Worm (Caenorhabditis elegans): Measurements from ENCODE around the gene chil-27.

- TF ChIP-seq tbx-2 (tag; optimal IDR thresholded peaks at IDR 0.05) = no peak
- no peak for TF ChIP-seq pqm-1 (tag; optimal IDR thresholded peaks at IDR 0.05)
Measured at ce11 chrII:9445368-9445767, 32.3 kb upstream of the chil-27 start, which contains the start of gene R09D1.13.
